Fruit fly (Drosophila melanogaster) whole organism, embryonic: ENCODE measurements around the gene EloB.

Experiments
- B-H2 ChIP-seq: fragments of 200-800 bp; sonication (Bioruptor generic); optimal IDR thresholded peaks from 2 replicates; lab custom pipeline; 2018; ENCODE audit warnings: missing biosample characterization, mild to moderate bottlenecking, missing genetic modification characterization
- CG10147 ChIP-seq: fragments of 200-800 bp; sonication (Bioruptor generic); optimal IDR thresholded peaks from 2 replicates; lab custom pipeline; 2019; ENCODE audit warnings: missing biosample characterization, mild to moderate bottlenecking, missing genetic modification characterization, moderate library complexity
- CG11398 ChIP-seq: fragments of 200-800 bp; sonication (Bioruptor generic); optimal IDR thresholded peaks from 2 replicates; lab custom pipeline; 2016; ENCODE audit warnings: missing biosample characterization, missing genetic modification characterization
- CG11456 ChIP-seq: fragments of 200-800 bp; sonication (Bioruptor generic); IDR thresholded peaks from 3 replicates; pipeline ENCODE4 v1.3.6; 2022; ENCODE audit warnings: missing biosample characterization, missing genetic modification characterization
- CG13424 ChIP-seq: fragments of 200-800 bp; sonication (Bioruptor generic); optimal IDR thresholded peaks from 2 replicates; lab custom pipeline; 2019; ENCODE audit warnings: missing biosample characterization, mild to moderate bottlenecking, missing genetic modification characterization, moderate library complexity
- CG13624 ChIP-seq: fragments of 200-800 bp; sonication (Bioruptor generic); optimal IDR thresholded peaks from 2 replicates; lab custom pipeline; 2016; ENCODE audit warnings: missing biosample characterization, missing genetic modification characterization
- CG13894 ChIP-seq: fragments of 200-800 bp; sonication (Bioruptor generic); optimal IDR thresholded peaks from 3 replicates; lab custom pipeline; 2018; ENCODE audit warnings: missing biosample characterization, mild to moderate bottlenecking, missing genetic modification characterization, moderate library complexity
- CG14014 ChIP-seq: fragments of 200-800 bp; sonication (Bioruptor generic); IDR thresholded peaks from 2 replicates; pipeline ENCODE4 v1.3.6; 2022; ENCODE audit warnings: missing biosample characterization, missing genetic modification characterization
- CG17359 ChIP-seq: fragments of 200-800 bp; sonication (Bioruptor generic); optimal IDR thresholded peaks from 3 replicates; lab custom pipeline; 2018; ENCODE audit warnings: missing biosample characterization, mild to moderate bottlenecking, missing genetic modification characterization, moderate library complexity
- CG17912 ChIP-seq: fragments of 200-800 bp; sonication (Bioruptor generic); optimal IDR thresholded peaks from 2 replicates; lab custom pipeline; 2018; ENCODE audit warnings: missing biosample characterization, mild to moderate bottlenecking, missing genetic modification characterization
- CG1792 ChIP-seq: fragments of 200-800 bp; sonication (Bioruptor generic); optimal IDR thresholded peaks from 2 replicates; lab custom pipeline; 2016; ENCODE audit warnings: missing biosample characterization, missing genetic modification characterization
- CG2120 ChIP-seq: fragments of 200-800 bp; sonication (Bioruptor generic); optimal IDR thresholded peaks from 3 replicates; lab custom pipeline; 2016; ENCODE audit warnings: missing biosample characterization, missing genetic modification characterization
- CG2889 ChIP-seq: fragments of 200-800 bp; sonication (Bioruptor generic); IDR thresholded peaks from 3 replicates; pipeline ENCODE4 v1.3.6; 2022; ENCODE audit warnings: missing biosample characterization, missing genetic modification characterization
- CG3995 ChIP-seq: fragments of 200-800 bp; sonication (Bioruptor generic); optimal IDR thresholded peaks from 3 replicates; lab custom pipeline; 2016; ENCODE audit warnings: missing biosample characterization, missing genetic modification characterization
- CG4404 ChIP-seq: fragments of 200-800 bp; sonication (Bioruptor generic); IDR thresholded peaks from 2 replicates; pipeline ENCODE4 v1.3.6; 2022; ENCODE audit warnings: missing biosample characterization, missing genetic modification characterization
- CG6254 ChIP-seq: fragments of 200-800 bp; sonication (Bioruptor generic); optimal IDR thresholded peaks from 3 replicates; lab custom pipeline; 2017; ENCODE audit warnings: mild to moderate bottlenecking, missing biosample characterization, missing genetic modification reagents, missing genetic modification characterization
- CG6854 ChIP-seq: fragments of 200-800 bp; sonication (Bioruptor generic); optimal IDR thresholded peaks from 3 replicates; lab custom pipeline; 2017; ENCODE audit warnings: missing biosample characterization, mild to moderate bottlenecking, missing genetic modification characterization
- CG7786 ChIP-seq: fragments of 200-800 bp; sonication (Bioruptor generic); optimal IDR thresholded peaks from 2 replicates; lab custom pipeline; 2016; ENCODE audit warnings: missing biosample characterization, missing genetic modification characterization
- CG8765 ChIP-seq: fragments of 200-800 bp; sonication (Bioruptor generic); IDR thresholded peaks from 2 replicates; pipeline ENCODE4 v1.3.6; 2022; ENCODE audit warnings: missing biosample characterization, missing genetic modification characterization
- CG9876 ChIP-seq: fragments of 200-800 bp; sonication (Bioruptor generic); optimal IDR thresholded peaks from 2 replicates; lab custom pipeline; 2016; ENCODE audit warnings: missing biosample characterization, missing genetic modification characterization
- CTCF ChIP-seq: fragments of 200-800 bp; sonication (Bioruptor generic); optimal IDR thresholded peaks from 2 replicates; lab custom pipeline; 2017; ENCODE audit warnings: missing biosample characterization, mild to moderate bottlenecking, missing genetic modification characterization, moderate library complexity
- Chrac-16 ChIP-seq: fragments of 200-800 bp; sonication (Bioruptor generic); optimal IDR thresholded peaks from 3 replicates; lab custom pipeline; 2016; ENCODE audit warnings: missing biosample characterization, missing genetic modification characterization
- CoRest ChIP-seq: fragments of 200-800 bp; sonication (Bioruptor generic); optimal IDR thresholded peaks from 3 replicates; lab custom pipeline; 2018; ENCODE audit warnings: missing biosample characterization, mild to moderate bottlenecking, missing genetic modification characterization, moderate library complexity
- D19B ChIP-seq: fragments of 200-800 bp; sonication (Bioruptor generic); optimal IDR thresholded peaks from 2 replicates; lab custom pipeline; 2017; ENCODE audit warnings: missing biosample characterization, mild to moderate bottlenecking, missing genetic modification characterization
- Dref ChIP-seq: fragments of 200-800 bp; sonication (Bioruptor generic); IDR thresholded peaks from 2 replicates; pipeline ENCODE4 v1.3.6; 2022; ENCODE audit warnings: missing biosample characterization, missing genetic modification characterization
- Ets97D ChIP-seq: fragments of 200-800 bp; sonication (Bioruptor generic); optimal IDR thresholded peaks from 3 replicates; lab custom pipeline; 2016; ENCODE audit warnings: missing biosample characterization, missing genetic modification characterization
- HLH4C ChIP-seq: fragments of 200-800 bp; sonication (Bioruptor generic); IDR thresholded peaks from 3 replicates; pipeline ENCODE4 v1.3.6; 2022; ENCODE audit warnings: missing biosample characterization, missing genetic modification characterization; ENCODE audit not compliant: partially characterized antibody
- Hand ChIP-seq: fragments of 200-800 bp; sonication (Bioruptor generic); optimal IDR thresholded peaks from 2 replicates; lab custom pipeline; 2017; ENCODE audit warnings: mild to moderate bottlenecking, missing biosample characterization, missing genetic modification reagents, missing genetic modification characterization
- HmgZ ChIP-seq: fragments of 200-800 bp; sonication (Bioruptor generic); optimal IDR thresholded peaks from 2 replicates; lab custom pipeline; 2018; ENCODE audit warnings: missing biosample characterization, mild to moderate bottlenecking, missing genetic modification characterization
- Hmr ChIP-seq: fragments of 200-800 bp; sonication (Bioruptor generic); optimal IDR thresholded peaks from 3 replicates; lab custom pipeline; 2017; ENCODE audit warnings: mild to moderate bottlenecking, missing biosample characterization, missing genetic modification reagents, missing genetic modification characterization
- MBD-R2 ChIP-seq: fragments of 200-800 bp; sonication (Bioruptor generic); IDR thresholded peaks from 2 replicates; pipeline ENCODE4 v1.3.6; 2022; ENCODE audit warnings: missing biosample characterization, missing genetic modification characterization
- Ptx1 ChIP-seq: fragments of 200-800 bp; sonication (Bioruptor generic); IDR thresholded peaks from 2 replicates; pipeline ENCODE4 v1.3.6; 2022; ENCODE audit warnings: missing biosample characterization, missing genetic modification characterization
- Rfx ChIP-seq: fragments of 200-800 bp; sonication (Bioruptor generic); IDR thresholded peaks from 2 replicates; pipeline ENCODE4 v1.3.6; 2022; ENCODE audit warnings: missing biosample characterization, missing genetic modification characterization
- Sin3A ChIP-seq: fragments of >200 bp; optimal IDR thresholded peaks from 2 replicates; lab custom pipeline; 2018
- Sox102F ChIP-seq: fragments of 200-800 bp; sonication (Bioruptor generic); optimal IDR thresholded peaks from 2 replicates; lab custom pipeline; 2018; ENCODE audit warnings: missing biosample characterization, mild to moderate bottlenecking, missing genetic modification characterization, moderate library complexity
- YL-1 ChIP-seq: fragments of 200-800 bp; sonication (Bioruptor generic); optimal IDR thresholded peaks from 3 replicates; lab custom pipeline; 2017; ENCODE audit warnings: missing biosample characterization, mild to moderate bottlenecking, missing genetic modification characterization
- ap ChIP-seq: fragments of 200-800 bp; sonication (Bioruptor generic); IDR thresholded peaks from 2 replicates; pipeline ENCODE4 v1.3.6; 2022; ENCODE audit warnings: missing biosample characterization, missing genetic modification characterization
- ara ChIP-seq: fragments of 200-800 bp; sonication (Bioruptor generic); IDR thresholded peaks from 2 replicates; pipeline ENCODE4 v1.3.6; 2022; ENCODE audit warnings: missing biosample characterization, missing genetic modification characterization
- bab2 ChIP-seq: fragments of 200-800 bp; sonication (Bioruptor generic); optimal IDR thresholded peaks from 2 replicates; lab custom pipeline; 2016; ENCODE audit warnings: missing biosample characterization, missing genetic modification characterization
- bcd ChIP-seq: fragments of 200-800 bp; sonication (Bioruptor generic); optimal IDR thresholded peaks from 2 replicates; lab custom pipeline; 2017; ENCODE audit warnings: missing biosample characterization, mild to moderate bottlenecking, missing genetic modification characterization
- cg ChIP-seq: fragments of 200-800 bp; sonication (Bioruptor generic); optimal IDR thresholded peaks from 3 replicates; lab custom pipeline; 2019; ENCODE audit warnings: missing biosample characterization, mild to moderate bottlenecking, missing genetic modification characterization, moderate library complexity
- dan ChIP-seq: fragments of 200-800 bp; sonication (Bioruptor generic); IDR thresholded peaks from 2 replicates; pipeline ENCODE4 v1.3.6; 2022; ENCODE audit warnings: missing biosample characterization, missing genetic modification characterization
- ewg ChIP-seq: fragments of 200-800 bp; sonication (Bioruptor generic); optimal IDR thresholded peaks from 3 replicates; lab custom pipeline; 2017; ENCODE audit warnings: mild to moderate bottlenecking, missing biosample characterization, missing genetic modification reagents, missing genetic modification characterization
- grn ChIP-seq: fragments of 200-800 bp; sonication (Bioruptor generic); optimal IDR thresholded peaks from 3 replicates; lab custom pipeline; 2017; ENCODE audit warnings: missing biosample characterization, missing genetic modification characterization
- hth ChIP-seq: fragments of >200 bp; optimal IDR thresholded peaks from 2 replicates; lab custom pipeline; 2017; ENCODE audit warnings: inconsistent platforms
- nmo ChIP-seq: fragments of 200-800 bp; sonication (Bioruptor generic); optimal IDR thresholded peaks from 2 replicates; lab custom pipeline; 2018; ENCODE audit warnings: missing biosample characterization, mild to moderate bottlenecking, missing genetic modification characterization, moderate library complexity
- pb ChIP-seq: fragments of 200-800 bp; sonication (Bioruptor generic); optimal IDR thresholded peaks from 3 replicates; lab custom pipeline; 2016; ENCODE audit warnings: missing biosample characterization, missing genetic modification characterization
- rib ChIP-seq: fragments of 200-800 bp; sonication (Bioruptor generic); IDR thresholded peaks from 2 replicates; pipeline ENCODE4 v1.3.6; 2022; ENCODE audit warnings: missing biosample characterization, missing genetic modification characterization
- sens ChIP-seq: fragments of 200-800 bp; sonication (Bioruptor generic); peaks from one replicate; lab custom pipeline; 2016; ENCODE audit warnings: missing biosample characterization, missing genetic modification characterization
- so ChIP-seq: fragments of 200-800 bp; sonication (Bioruptor generic); IDR thresholded peaks from 3 replicates; pipeline ENCODE4 v1.3.6; 2022; ENCODE audit warnings: missing biosample characterization, missing genetic modification characterization
- vvl ChIP-seq: fragments of 200-800 bp; sonication (Bioruptor generic); IDR thresholded peaks from 2 replicates; pipeline ENCODE4 v1.3.6; 2022; ENCODE audit warnings: missing biosample characterization, missing genetic modification characterization
- yki ChIP-seq: fragments of >200 bp; optimal IDR thresholded peaks from 3 replicates; lab custom pipeline; 2018
- zf30C ChIP-seq: fragments of 200-800 bp; sonication (Bioruptor generic); optimal IDR thresholded peaks from 3 replicates; lab custom pipeline; 2018; ENCODE audit warnings: missing biosample characterization, mild to moderate bottlenecking, missing genetic modification characterization

Gene EloB

DNA sequence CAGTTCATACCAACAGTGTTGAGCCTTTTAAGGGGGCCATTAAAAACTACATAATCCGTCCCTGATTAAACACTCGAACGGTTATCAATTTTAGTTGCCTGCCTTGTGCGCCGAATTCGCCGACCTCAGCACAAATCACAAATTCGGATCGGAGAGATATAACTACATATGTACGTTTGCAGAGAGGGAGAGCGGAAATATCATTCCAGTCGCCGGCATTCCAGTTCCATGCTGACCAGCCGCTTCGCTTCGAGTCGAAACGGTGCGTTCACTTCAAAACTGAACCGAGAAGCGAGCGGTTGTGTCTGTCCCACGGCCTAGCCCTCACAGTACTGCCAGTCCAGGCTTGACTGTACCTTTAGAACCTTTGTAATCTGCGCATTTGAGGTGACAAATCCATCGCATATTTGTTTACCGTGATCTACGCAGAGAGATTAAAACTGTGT is 5.1 kb downstream of the EloB start (continued):
- TF ChIP-seq CG9876 (GFP tag; lab: Kevin White, UChicago) (no peak), HLH4C (no peak; the same call in 2 of the 3 replicates), CG1792 (no peak), pb (GFP tag; lab: Kevin White, UChicago) (no peak), CG10147 (GFP tag; lab: Kevin White, UChicago) (no peak), ewg (GFP tag; lab: Kevin White, UChicago) (no peak), CG14014 (GFP tag; lab: Robert Waterston, UW) (peak; percentile 12; the same call in 1 of the 2 replicates), YL-1 (GFP tag; lab: Kevin White, UChicago) (no peak), vvl (GFP tag; lab: Robert Waterston, UW) (peak; percentile 32; the same call in 1 of the 2 replicates), sens (GFP tag; lab: Kevin White, UChicago) (peak; percentile 54), CG17359 (tag; lab: Kevin White, UChicago) (no peak), so (GFP tag; lab: Robert Waterston, UW) (peak; percentile 51; the same call in 2 of the 3 replicates), Sin3A (lab: Kevin White, UChicago) (no peak), CG13424 (tag; lab: Kevin White, UChicago) (no peak), Ets97D (GFP tag; lab: Kevin White, UChicago) (no peak), CTCF (GFP tag; lab: Kevin White, UChicago) (no peak), Chrac-16 (GFP tag; lab: Kevin White, UChicago) (no peak), CG8765 (GFP tag; lab: Robert Waterston, UW) (no peak), cg (GFP tag; lab: Kevin White, UChicago) (no peak), Rfx (GFP tag; lab: Robert Waterston, UW) (peak; percentile 15; the same call in 1 of the 2 replicates), CG11456 (GFP tag; lab: Robert Waterston, UW) (no peak), D19B (no peak), nmo (GFP tag; lab: Kevin White, UChicago) (no peak), Ptx1 (GFP tag; lab: Robert Waterston, UW) (no peak), Dref (GFP tag; lab: Robert Waterston, UW) (no peak), ara (no peak), Hand (GFP tag; lab: Kevin White, UChicago) (peak; percentile 23), CG6254 (no peak), CoRest (tag; lab: Kevin White, UChicago) (no peak), Sox102F (no peak), CG17912 (GFP tag; lab: Kevin White, UChicago) (no peak), MBD-R2 (GFP tag; lab: Robert Waterston, UW) (peak; percentile 30; the same call in 1 of the 2 replicates), bcd (GFP tag; lab: Kevin White, UChicago) (no peak), grn (peak; percentile 83), dan (no peak), rib (GFP tag; lab: Robert Waterston, UW) (peak; percentile 47; the same call in 1 of the 2 replicates), zf30C (GFP tag; lab: Kevin White, UChicago) (peak; percentile 28), HmgZ (tag; lab: Kevin White, UChicago) (peak; percentile 60), bab2 (GFP tag; lab: Kevin White, UChicago) (no peak), CG3995 (GFP tag; lab: Kevin White, UChicago) (peak; percentile 44), CG7786 (no peak), B-H2 (peak; percentile 71), CG2889 (GFP tag; lab: Robert Waterston, UW) (no peak), CG13624 (peak; percentile 11), CG2120 (GFP tag; lab: Kevin White, UChicago) (no peak), ap (GFP tag; lab: Robert Waterston, UW) (no peak), hth (lab: Kevin White, UChicago) (no peak), CG6854 (no peak), CG11398 (GFP tag; lab: Kevin White, UChicago) (peak; percentile 2), Hmr (GFP tag; lab: Kevin White, UChicago) (peak; percentile 45), yki (no peak), CG13894 (peak; percentile 73), CG4404 (GFP tag; lab: Robert Waterston, UW) (no peak)
